Worm (Caenorhabditis elegans): ENCODE data around the gene Y53F4B.18.

DNA sequence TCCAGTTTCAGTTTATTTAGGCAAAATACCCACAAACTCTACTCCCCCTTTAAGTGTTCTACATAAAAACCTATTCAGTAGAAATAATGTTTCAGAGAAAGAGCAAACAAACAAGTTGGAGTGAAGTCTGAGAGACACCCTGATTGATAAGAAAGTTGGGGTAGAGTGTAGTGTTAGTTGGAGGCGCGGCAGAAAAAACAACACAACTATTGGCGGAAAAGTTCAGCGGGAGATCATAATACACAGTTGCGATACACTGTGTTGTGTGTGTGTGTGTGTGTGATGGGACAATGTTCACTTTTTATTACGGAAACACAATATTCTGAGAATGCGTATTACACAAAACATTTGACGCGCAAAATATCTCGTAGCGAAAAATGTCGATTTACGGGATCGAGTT, 3.3 kb upstream of the Y53F4B.18 start:
- TF ChIP-seq ceh-63 (GFP tag; optimal IDR thresholded peaks at IDR 0.05) (no peak), lin-35 (GFP tag; optimal IDR thresholded peaks at IDR 0.05) (peak in 1 of 2 experiments; percentile 30), fkh-8 (tag; optimal IDR thresholded peaks at IDR 0.05) (no peak), elt-2 (tag; optimal IDR thresholded peaks at IDR 0.05) (no peak), sup-37 (GFP tag; optimal IDR thresholded peaks at IDR 0.05) (no peak), ama-1 (optimal IDR thresholded peaks at IDR 0.05) (no peak), lin-13 (GFP tag; optimal IDR thresholded peaks at IDR 0.05) (no peak)
